Fruit fly (Drosophila melanogaster) whole organism, embryonic: ENCODE results near the gene sick.

Experiments used
- Atf3 ChIP-seq: fragments of 200-800 bp; sonication (Bioruptor generic); optimal IDR thresholded peaks from 3 replicates; lab custom pipeline; 2016; ENCODE audit warnings: missing biosample characterization, missing genetic modification characterization
- BtbVII ChIP-seq: fragments of 200-800 bp; sonication (Bioruptor generic); optimal IDR thresholded peaks from 3 replicates; lab custom pipeline; 2017; ENCODE audit warnings: missing biosample characterization, mild to moderate bottlenecking, missing genetic modification characterization
- CG10147 ChIP-seq: fragments of 200-800 bp; sonication (Bioruptor generic); optimal IDR thresholded peaks from 2 replicates; lab custom pipeline; 2019; ENCODE audit warnings: missing biosample characterization, mild to moderate bottlenecking, missing genetic modification characterization, moderate library complexity
- CG11398 ChIP-seq: fragments of 200-800 bp; sonication (Bioruptor generic); optimal IDR thresholded peaks from 2 replicates; lab custom pipeline; 2016; ENCODE audit warnings: missing biosample characterization, missing genetic modification characterization
- CG11696 ChIP-seq: fragments of 200-800 bp; sonication (Bioruptor generic); IDR thresholded peaks from 2 replicates; pipeline ENCODE4 v1.3.6; 2022; ENCODE audit warnings: missing biosample characterization, missing genetic modification characterization
- CG12942 ChIP-seq: fragments of 200-800 bp; sonication (Bioruptor generic); optimal IDR thresholded peaks from 3 replicates; lab custom pipeline; 2016; ENCODE audit warnings: missing biosample characterization, missing genetic modification characterization
- CG13775 ChIP-seq: fragments of 200-800 bp; sonication (Bioruptor generic); optimal IDR thresholded peaks from 3 replicates; lab custom pipeline; 2017; ENCODE audit warnings: missing biosample characterization, mild to moderate bottlenecking, missing genetic modification characterization
- CG13894 ChIP-seq: fragments of 200-800 bp; sonication (Bioruptor generic); optimal IDR thresholded peaks from 3 replicates; lab custom pipeline; 2018; ENCODE audit warnings: missing biosample characterization, mild to moderate bottlenecking, missing genetic modification characterization, moderate library complexity
- CG1529 ChIP-seq: fragments of 200-800 bp; sonication (Bioruptor generic); optimal IDR thresholded peaks from 3 replicates; lab custom pipeline; 2018; ENCODE audit warnings: missing biosample characterization, missing genetic modification characterization
- CG1792 ChIP-seq: fragments of 200-800 bp; sonication (Bioruptor generic); optimal IDR thresholded peaks from 2 replicates; lab custom pipeline; 2016; ENCODE audit warnings: missing biosample characterization, missing genetic modification characterization
- CG3065 ChIP-seq: fragments of 200-800 bp; sonication (Bioruptor generic); optimal IDR thresholded peaks from 2 replicates; lab custom pipeline; 2016; ENCODE audit warnings: missing biosample characterization, missing genetic modification characterization
- CG31365 ChIP-seq: fragments of 200-800 bp; sonication (Bioruptor generic); optimal IDR thresholded peaks from 2 replicates; lab custom pipeline; 2018; ENCODE audit warnings: missing biosample characterization, mild to moderate bottlenecking, missing genetic modification characterization
- CG32767 ChIP-seq: fragments of 200-800 bp; sonication (Bioruptor generic); IDR thresholded peaks from 2 replicates; pipeline ENCODE4 v1.3.6; 2022; ENCODE audit warnings: missing biosample characterization, missing genetic modification characterization
- CG3281 ChIP-seq: fragments of 200-800 bp; sonication (Bioruptor generic); optimal IDR thresholded peaks from 3 replicates; lab custom pipeline; 2017; ENCODE audit warnings: missing biosample characterization, mild to moderate bottlenecking, missing genetic modification characterization
- CG7928 ChIP-seq: fragments of 200-800 bp; sonication (Bioruptor generic); optimal IDR thresholded peaks from 2 replicates; lab custom pipeline; 2017; ENCODE audit warnings: missing biosample characterization, mild to moderate bottlenecking, missing genetic modification characterization
- CG8281 ChIP-seq: fragments of 200-800 bp; sonication (Bioruptor generic); optimal IDR thresholded peaks from 2 replicates; lab custom pipeline; 2018; ENCODE audit warnings: missing biosample characterization, mild to moderate bottlenecking, missing genetic modification characterization, moderate library complexity
- CG8359 ChIP-seq: fragments of 200-800 bp; sonication (Bioruptor generic); optimal IDR thresholded peaks from 2 replicates; lab custom pipeline; 2017; ENCODE audit warnings: missing biosample characterization, mild to moderate bottlenecking, missing genetic modification characterization, borderline replicate concordance
- CG8388 ChIP-seq: fragments of 200-800 bp; sonication (Bioruptor generic); optimal IDR thresholded peaks from 2 replicates; lab custom pipeline; 2019; ENCODE audit warnings: missing biosample characterization, mild to moderate bottlenecking, missing genetic modification characterization, moderate library complexity
- D19A ChIP-seq: fragments of 200-800 bp; optimal IDR thresholded peaks from 3 replicates; lab custom pipeline; 2019; ENCODE audit warnings: missing biosample characterization, mild to moderate bottlenecking, missing genetic modification characterization, moderate library complexity
- Deaf1 ChIP-seq: fragments of 200-800 bp; optimal IDR thresholded peaks from 3 replicates; lab custom pipeline; 2019; ENCODE audit warnings: missing biosample characterization, mild to moderate bottlenecking, missing genetic modification characterization, moderate library complexity
- Dll ChIP-seq: fragments of 200-800 bp; sonication (Bioruptor generic); IDR thresholded peaks from 4 replicates; pipeline ENCODE4 v1.3.6; 2022; ENCODE audit warnings: missing biosample characterization, missing genetic modification characterization; ENCODE audit not compliant: partially characterized antibody
- Hr51 ChIP-seq, 2 experiments: fragments of 200-800 bp; sonication (Bioruptor generic); optimal IDR thresholded peaks; 2 replicates in 1 of 2; 3 replicates in 1 of 2; lab custom pipeline; 2016 to 2018; ENCODE audit warnings: missing biosample characterization in 2 of 2, missing genetic modification characterization in 2 of 2, mild to moderate bottlenecking in 1 of 2, moderate library complexity in 1 of 2
- Kr ChIP-seq: fragments of 200-800 bp; sonication (Bioruptor generic); optimal IDR thresholded peaks from 2 replicates; lab custom pipeline; 2017; ENCODE audit warnings: missing biosample characterization, mild to moderate bottlenecking, missing genetic modification characterization
- Lhr ChIP-seq: fragments of 200-800 bp; sonication (Bioruptor generic); optimal IDR thresholded peaks from 3 replicates; lab custom pipeline; 2017; ENCODE audit warnings: mild to moderate bottlenecking, missing biosample characterization, missing genetic modification reagents, missing genetic modification characterization
- Optix ChIP-seq: fragments of 200-800 bp; sonication (Bioruptor generic); IDR thresholded peaks from 3 replicates; pipeline ENCODE4 v1.3.6; 2022; ENCODE audit warnings: missing biosample characterization, missing genetic modification characterization
- PHDP ChIP-seq: fragments of 200-800 bp; sonication (Bioruptor generic); optimal IDR thresholded peaks from 3 replicates; lab custom pipeline; 2018; ENCODE audit warnings: missing biosample characterization, mild to moderate bottlenecking, missing genetic modification characterization, moderate library complexity
- Sin3A ChIP-seq: fragments of >200 bp; optimal IDR thresholded peaks from 2 replicates; lab custom pipeline; 2018
- Sox100B ChIP-seq: fragments of 200-800 bp; sonication (Bioruptor generic); optimal IDR thresholded peaks from 3 replicates; lab custom pipeline; 2018; ENCODE audit warnings: missing biosample characterization, mild to moderate bottlenecking, missing genetic modification characterization
- Sox102F ChIP-seq: fragments of 200-800 bp; sonication (Bioruptor generic); optimal IDR thresholded peaks from 2 replicates; lab custom pipeline; 2018; ENCODE audit warnings: missing biosample characterization, mild to moderate bottlenecking, missing genetic modification characterization, moderate library complexity
- br ChIP-seq: fragments of >200 bp; optimal IDR thresholded peaks from 2 replicates; lab custom pipeline; 2017
- cato ChIP-seq: fragments of 200-800 bp; sonication (Bioruptor generic); optimal IDR thresholded peaks from 2 replicates; lab custom pipeline; 2016; ENCODE audit warnings: missing biosample characterization, missing genetic modification characterization, borderline replicate concordance
- chn ChIP-seq: fragments of 200-800 bp; sonication (Bioruptor generic); optimal IDR thresholded peaks from 2 replicates; lab custom pipeline; 2016; ENCODE audit warnings: missing biosample characterization, missing genetic modification characterization
- corto ChIP-seq: fragments of 200-800 bp; sonication (Bioruptor generic); optimal IDR thresholded peaks from 2 replicates; lab custom pipeline; 2016; ENCODE audit warnings: missing biosample characterization, mild to moderate bottlenecking, missing genetic modification characterization, moderate library complexity
- disco-r ChIP-seq: fragments of 200-800 bp; sonication (Bioruptor generic); optimal IDR thresholded peaks from 2 replicates; lab custom pipeline; 2016; ENCODE audit warnings: missing biosample characterization, missing genetic modification characterization
- dmrt99B ChIP-seq: fragments of 200-800 bp; sonication (Bioruptor generic); optimal IDR thresholded peaks from 2 replicates; lab custom pipeline; 2018; ENCODE audit warnings: missing biosample characterization, mild to moderate bottlenecking, missing genetic modification characterization, moderate library complexity
- ewg ChIP-seq: fragments of 200-800 bp; sonication (Bioruptor generic); optimal IDR thresholded peaks from 3 replicates; lab custom pipeline; 2017; ENCODE audit warnings: mild to moderate bottlenecking, missing biosample characterization, missing genetic modification reagents, missing genetic modification characterization
- gsb ChIP-seq: fragments of 200-800 bp; sonication (Bioruptor generic); IDR thresholded peaks from 2 replicates; pipeline ENCODE4 v1.3.6; 2022; ENCODE audit warnings: missing biosample characterization, missing genetic modification characterization
- ham ChIP-seq: fragments of 200-800 bp; sonication (Bioruptor generic); IDR thresholded peaks from 2 replicates; pipeline ENCODE4 v1.3.6; 2022; ENCODE audit warnings: missing biosample characterization, missing genetic modification characterization
- hbn ChIP-seq: fragments of 200-800 bp; sonication (Bioruptor generic); IDR thresholded peaks from 2 replicates; pipeline ENCODE4 v1.3.6; 2022; ENCODE audit warnings: missing biosample characterization, missing genetic modification characterization; ENCODE audit not compliant: partially characterized antibody
- nerfin-1 ChIP-seq: fragments of 200-800 bp; sonication (Bioruptor generic); optimal IDR thresholded peaks from 3 replicates; lab custom pipeline; 2019; ENCODE audit warnings: missing biosample characterization, mild to moderate bottlenecking, missing genetic modification characterization, moderate library complexity
- oc ChIP-seq: fragments of 200-800 bp; sonication (Bioruptor generic); optimal IDR thresholded peaks from 2 replicates; lab custom pipeline; 2018; ENCODE audit warnings: missing biosample characterization, mild to moderate bottlenecking, missing genetic modification characterization, moderate library complexity
- pb ChIP-seq: fragments of 200-800 bp; sonication (Bioruptor generic); optimal IDR thresholded peaks from 3 replicates; lab custom pipeline; 2016; ENCODE audit warnings: missing biosample characterization, missing genetic modification characterization
- peb ChIP-seq: fragments of 200-800 bp; sonication (Bioruptor generic); IDR thresholded peaks from 2 replicates; pipeline ENCODE4 v1.3.6; 2022; ENCODE audit warnings: missing biosample characterization, missing genetic modification characterization
- pnt ChIP-seq: fragments of 200-800 bp; sonication (Bioruptor generic); optimal IDR thresholded peaks from 3 replicates; lab custom pipeline; 2016; ENCODE audit warnings: missing biosample characterization, missing genetic modification characterization
- psq ChIP-seq: fragments of 200-800 bp; sonication (Bioruptor generic); optimal IDR thresholded peaks from 2 replicates; lab custom pipeline; 2017; ENCODE audit warnings: missing biosample characterization, missing genetic modification characterization
- schlank ChIP-seq: fragments of 200-800 bp; sonication (Bioruptor generic); optimal IDR thresholded peaks from 2 replicates; lab custom pipeline; 2018; ENCODE audit warnings: missing biosample characterization, mild to moderate bottlenecking, missing genetic modification characterization
- sim ChIP-seq: fragments of 200-800 bp; sonication (Bioruptor generic); IDR thresholded peaks from 2 replicates; pipeline ENCODE4 v1.3.6; 2022; ENCODE audit warnings: missing biosample characterization, missing genetic modification characterization
- slbo ChIP-seq: fragments of 200-800 bp; sonication (Bioruptor generic); IDR thresholded peaks from 2 replicates; pipeline ENCODE4 v1.3.6; 2022; ENCODE audit warnings: missing biosample characterization, missing genetic modification characterization
- trh ChIP-seq: fragments of 200-800 bp; sonication (Bioruptor generic); optimal IDR thresholded peaks from 2 replicates; lab custom pipeline; 2016; ENCODE audit warnings: missing biosample characterization, missing genetic modification characterization

Gene sick

DNA sequence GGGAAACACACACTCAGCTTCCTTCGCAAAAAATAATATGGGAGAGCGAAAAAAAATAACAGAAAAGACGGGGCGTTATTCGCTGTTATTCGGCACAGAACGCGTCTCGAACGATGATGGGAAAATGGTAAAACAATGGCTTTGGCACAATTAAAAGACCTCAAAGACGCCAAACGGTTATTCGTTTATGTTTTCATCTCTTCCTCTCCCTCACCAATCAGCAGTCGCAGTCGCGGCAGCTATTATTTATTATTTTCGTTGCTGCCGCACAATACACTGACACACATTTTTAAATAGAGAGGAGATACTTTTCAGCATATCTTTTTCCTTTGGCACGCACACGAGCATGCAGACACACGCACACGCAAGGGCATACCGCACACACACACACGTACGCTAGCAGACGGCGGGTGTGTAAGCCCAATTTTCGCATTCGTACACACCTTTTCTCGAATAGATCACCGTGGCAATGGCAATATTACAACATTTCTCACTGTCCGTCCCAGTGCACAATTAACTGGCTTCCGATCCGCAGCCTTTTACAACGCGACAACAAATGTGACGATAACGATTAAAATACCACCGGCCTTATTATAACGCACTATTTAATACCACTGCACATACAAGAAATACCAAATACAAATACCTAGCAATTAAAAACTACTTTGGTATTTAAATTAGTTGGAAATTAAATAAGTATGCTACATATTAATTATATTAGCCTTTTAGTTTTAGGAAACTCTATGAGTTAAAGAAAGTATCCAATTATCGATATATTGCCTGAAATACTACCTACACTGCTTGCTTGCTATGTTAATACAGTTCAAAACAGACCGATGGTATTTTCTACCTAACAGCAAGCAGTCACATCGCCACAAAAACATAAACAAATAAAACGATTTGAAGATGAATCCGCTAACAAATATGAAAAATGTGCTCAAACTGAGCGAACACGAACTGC, 4.6 kb upstream of the sick start, which contains the start of the genes CdGAPr and CG10466 (continued):
- TF ChIP-seq Atf3 (GFP tag; lab: Kevin White, UChicago): no peak
- no peak for TF ChIP-seq Optix (GFP tag; lab: Robert Waterston, UW)
- TF ChIP-seq Sox102F (GFP tag; lab: Kevin White, UChicago): no peak
- no peak for TF ChIP-seq pb (GFP tag; lab: Kevin White, UChicago)
- no peak for TF ChIP-seq psq (GFP tag; lab: Kevin White, UChicago)
- TF ChIP-seq ham (GFP tag; lab: Robert Waterston, UW): no peak
- no peak for TF ChIP-seq CG1529
- peak; percentile 93 for TF ChIP-seq CG31365 (tag; lab: Kevin White, UChicago)
- TF ChIP-seq oc (tag; lab: Kevin White, UChicago): peak; percentile 8
- no peak for TF ChIP-seq CG32767 (GFP tag; lab: Robert Waterston, UW)
- no peak for TF ChIP-seq CG13894 (tag; lab: Kevin White, UChicago)
- no peak for TF ChIP-seq Kr (GFP tag; lab: Kevin White, UChicago)
- no peak for TF ChIP-seq CG11696 (GFP tag; lab: Robert Waterston, UW)
- no peak for TF ChIP-seq Hr51 (GFP tag; optimal IDR thresholded peaks at IDR 0.05; lab: Kevin White, UChicago)
- no peak for TF ChIP-seq chn
- no peak for TF ChIP-seq peb (GFP tag; lab: Robert Waterston, UW)
- peak; percentile 46; the same call in 2 of the 4 replicates for TF ChIP-seq Dll (GFP tag; lab: Robert Waterston, UW)
- peak; percentile 3 for TF ChIP-seq dmrt99B (tag; lab: Kevin White, UChicago)
- TF ChIP-seq CG10147 (GFP tag; lab: Kevin White, UChicago): no peak
- no peak for TF ChIP-seq hbn (GFP tag; lab: Robert Waterston, UW)
- TF ChIP-seq CG8359: no peak
- peak; percentile 50 for TF ChIP-seq D19A (tag; lab: Kevin White, UChicago)
- no peak for TF ChIP-seq cato
- TF ChIP-seq CG3281 (GFP tag; lab: Kevin White, UChicago): no peak
- TF ChIP-seq CG7928: no peak
- TF ChIP-seq Sin3A: peak; percentile 54
- TF ChIP-seq CG8388 (GFP tag; lab: Kevin White, UChicago): peak; percentile 18
- TF ChIP-seq schlank (tag; lab: Kevin White, UChicago): no peak
- TF ChIP-seq PHDP (tag; lab: Kevin White, UChicago): peak; percentile 20
- no peak for TF ChIP-seq nerfin-1 (tag; lab: Kevin White, UChicago)
- TF ChIP-seq gsb (GFP tag; lab: Robert Waterston, UW): no peak
- no peak for TF ChIP-seq ewg (GFP tag; lab: Kevin White, UChicago)
- TF ChIP-seq CG1792 (GFP tag; lab: Kevin White, UChicago): no peak
- peak; percentile 42 for TF ChIP-seq slbo
- TF ChIP-seq Sox100B: no peak
- no peak for TF ChIP-seq CG13775
- peak; percentile 39 for TF ChIP-seq BtbVII (GFP tag; lab: Kevin White, UChicago)
- no peak for TF ChIP-seq pnt
- TF ChIP-seq br (lab: Kevin White, UChicago): no peak
- no peak for TF ChIP-seq CG12942 (GFP tag; lab: Kevin White, UChicago)
- TF ChIP-seq trh: no peak
- TF ChIP-seq disco-r (GFP tag; lab: Kevin White, UChicago): no peak
- TF ChIP-seq CG3065 (GFP tag; lab: Kevin White, UChicago): no peak
- no peak for TF ChIP-seq corto
- peak; percentile 2 for TF ChIP-seq CG11398 (GFP tag; lab: Kevin White, UChicago)
- TF ChIP-seq Lhr (GFP tag; lab: Kevin White, UChicago): peak; percentile 88
- TF ChIP-seq sim: no peak
- TF ChIP-seq Deaf1: peak; percentile 5
- TF ChIP-seq CG8281 (tag; lab: Kevin White, UChicago): no peak
